Fruit fly (Drosophila melanogaster): ENCODE measurements around the gene ctrip.

Gene ctrip

dm6 chr3R:4739492-4740431 is 72.1 kb downstream of the ctrip start (continued):
- TF ChIP-seq CG6683 (GFP tag; optimal IDR thresholded peaks at IDR 0.05) (peak; percentile 60), unpg (GFP tag; optimal IDR thresholded peaks at IDR 0.05) (peak; percentile 66), CG32772 (GFP tag; IDR thresholded peaks at IDR 0.05) (no peak), CG10431 (GFP tag; optimal IDR thresholded peaks at IDR 0.05) (peak; percentile 63), btn (GFP tag; optimal IDR thresholded peaks at IDR 0.05) (peak; percentile 35), CG33557 (GFP tag; optimal IDR thresholded peaks at IDR 0.05) (peak; percentile 65), CG12299 (tag; optimal IDR thresholded peaks at IDR 0.05) (peak; percentile 28), Rfx (GFP tag; IDR thresholded peaks at IDR 0.05) (no peak), CG6272 (GFP tag; IDR thresholded peaks at IDR 0.05) (no peak), z (GFP tag; IDR thresholded peaks at IDR 0.05) (no peak), CG8388 (GFP tag; optimal IDR thresholded peaks at IDR 0.05) (peak; percentile 79), CkIIα-i1 (GFP tag; IDR thresholded peaks at IDR 0.05) (no peak), Hr39 (optimal IDR thresholded peaks at IDR 0.05) (no peak), cwo (GFP tag; optimal IDR thresholded peaks at IDR 0.05) (peak; percentile 76), H15 (GFP tag; IDR thresholded peaks at IDR 0.05) (no peak), CG18011 (GFP tag; optimal IDR thresholded peaks at IDR 0.05) (peak; percentile 23), CG17186 (GFP tag; optimal IDR thresholded peaks at IDR 0.05) (no peak), CG1024 (GFP tag; IDR thresholded peaks at IDR 0.05) (no peak), CG13624 (GFP tag; optimal IDR thresholded peaks at IDR 0.05) (peak; percentile 73), al (GFP tag; IDR thresholded peaks at IDR 0.05) (no peak), kah (GFP tag; optimal IDR thresholded peaks at IDR 0.05) (peak; percentile 26), caup (GFP tag; optimal IDR thresholded peaks at IDR 0.05; ENCODE audit: severe bottlenecking) (peak; percentile 77), CG17385 (GFP tag; optimal IDR thresholded peaks at IDR 0.05) (peak; percentile 85), Optix (GFP tag; IDR thresholded peaks at IDR 0.05) (no peak), ftz-f1 (GFP tag; optimal IDR thresholded peaks at IDR 0.05) (no peak), hth (optimal IDR thresholded peaks at IDR 0.05) (no peak), Ets97D (GFP tag; optimal IDR thresholded peaks at IDR 0.05) (peak; percentile 46), disco-r (GFP tag; optimal IDR thresholded peaks at IDR 0.05) (peak; percentile 56), CG17829 (tag; optimal IDR thresholded peaks at IDR 0.05) (peak; percentile 69), CG33213 (GFP tag; optimal IDR thresholded peaks at IDR 0.05) (peak; percentile 43), Mad (GFP tag; optimal IDR thresholded peaks at IDR 0.05) (peak; percentile 79), CG12219 (GFP tag; optimal IDR thresholded peaks at IDR 0.05) (peak; percentile 30), trh (GFP tag; optimal IDR thresholded peaks at IDR 0.05) (peak; percentile 44), Ravus (GFP tag; IDR thresholded peaks at IDR 0.05) (no peak), CG42726 (GFP tag; IDR thresholded peaks at IDR 0.05; ENCODE audit: partially characterized antibody) (no peak), stwl (tag; optimal IDR thresholded peaks at IDR 0.05) (no peak), Hand (GFP tag; optimal IDR thresholded peaks at IDR 0.05) (peak; percentile 54), pb (GFP tag; optimal IDR thresholded peaks at IDR 0.05) (peak; percentile 68), CG11093 (GFP tag; IDR thresholded peaks at IDR 0.05) (peak; percentile 61; the same call in 1 of the 3 replicates), fd96Cb (tag; optimal IDR thresholded peaks at IDR 0.05) (peak; percentile 80), CG4360 (GFP tag; IDR thresholded peaks at IDR 0.05) (no peak), Atf3 (GFP tag; optimal IDR thresholded peaks at IDR 0.05) (peak; percentile 61), CG9817 (tag; optimal IDR thresholded peaks at IDR 0.05) (peak; percentile 67), en (GFP tag; optimal IDR thresholded peaks at IDR 0.05) (peak; percentile 75), CG8478 (optimal IDR thresholded peaks at IDR 0.05) (no peak), Hmr (GFP tag; optimal IDR thresholded peaks at IDR 0.05) (peak; percentile 82), CG16779 (GFP tag; IDR thresholded peaks at IDR 0.05) (no peak), C15 (GFP tag; IDR thresholded peaks at IDR 0.05) (no peak), tx (GFP tag; optimal IDR thresholded peaks at IDR 0.05) (peak; percentile 86), otp (GFP tag; IDR thresholded peaks at IDR 0.05) (no peak)
